Fruit fly (Drosophila melanogaster) whole organism, embryonic: ENCODE data around the gene CG4025.

ENCODE experiments used
- Aef1 ChIP-seq: fragments of 200-800 bp; sonication (Bioruptor generic); IDR thresholded peaks from 3 replicates; pipeline ENCODE4 v1.3.6; 2022; ENCODE audit warnings: missing biosample characterization, missing genetic modification characterization
- Atf-2 ChIP-seq: fragments of 200-800 bp; sonication (Bioruptor generic); optimal IDR thresholded peaks from 2 replicates; lab custom pipeline; 2016; ENCODE audit warnings: missing biosample characterization, missing genetic modification characterization
- Atf3 ChIP-seq: fragments of 200-800 bp; sonication (Bioruptor generic); optimal IDR thresholded peaks from 3 replicates; lab custom pipeline; 2016; ENCODE audit warnings: missing biosample characterization, missing genetic modification characterization
- B-H1 ChIP-seq: fragments of 200-800 bp; sonication (Bioruptor generic); IDR thresholded peaks from 3 replicates; pipeline ENCODE4 v1.3.6; 2022; ENCODE audit warnings: missing biosample characterization, missing genetic modification characterization
- BEAF-32 ChIP-seq: fragments of 200-800 bp; sonication (Bioruptor generic); optimal IDR thresholded peaks from 3 replicates; lab custom pipeline; 2017; ENCODE audit warnings: missing biosample characterization, missing genetic modification characterization, mild to moderate bottlenecking, moderate library complexity, missing genetic modification reagents
- CG10462 ChIP-seq: fragments of 200-800 bp; sonication (Bioruptor generic); optimal IDR thresholded peaks from 2 replicates; lab custom pipeline; 2016; ENCODE audit warnings: missing biosample characterization, missing genetic modification characterization
- CG12744 ChIP-seq: fragments of 200-800 bp; sonication (Bioruptor generic); optimal IDR thresholded peaks from 2 replicates; lab custom pipeline; 2016; ENCODE audit warnings: missing biosample characterization, missing genetic modification characterization
- CG14441 ChIP-seq: fragments of 200-800 bp; sonication (Bioruptor generic); IDR thresholded peaks from 2 replicates; pipeline ENCODE4 v1.3.6; 2022; ENCODE audit warnings: missing biosample characterization, missing genetic modification characterization
- CG15696 ChIP-seq: fragments of 200-800 bp; sonication (Bioruptor generic); optimal IDR thresholded peaks from 2 replicates; lab custom pipeline; 2019; ENCODE audit warnings: missing biosample characterization, mild to moderate bottlenecking, missing genetic modification characterization, moderate library complexity
- CG1792 ChIP-seq: fragments of 200-800 bp; sonication (Bioruptor generic); optimal IDR thresholded peaks from 2 replicates; lab custom pipeline; 2016; ENCODE audit warnings: missing biosample characterization, missing genetic modification characterization
- CG1832 ChIP-seq: fragments of 200-800 bp; sonication (Bioruptor generic); optimal IDR thresholded peaks from 2 replicates; lab custom pipeline; 2017; ENCODE audit warnings: missing biosample characterization, mild to moderate bottlenecking, missing genetic modification characterization, inconsistent platforms
- CG31388 ChIP-seq: fragments of 200-800 bp; sonication (Bioruptor generic); optimal IDR thresholded peaks from 2 replicates; lab custom pipeline; 2016; ENCODE audit warnings: missing biosample characterization, missing genetic modification characterization
- CG4820 ChIP-seq: fragments of 200-800 bp; sonication (Bioruptor generic); optimal IDR thresholded peaks from 3 replicates; lab custom pipeline; 2016; ENCODE audit warnings: missing biosample characterization, missing genetic modification characterization
- CG5245 ChIP-seq: fragments of 200-800 bp; sonication (Bioruptor generic); optimal IDR thresholded peaks from 3 replicates; lab custom pipeline; 2016; ENCODE audit warnings: missing biosample characterization, missing genetic modification characterization
- CG6689 ChIP-seq: fragments of 200-800 bp; sonication (Bioruptor generic); IDR thresholded peaks from 2 replicates; pipeline ENCODE4 v1.3.6; 2022; ENCODE audit warnings: missing biosample characterization, missing genetic modification characterization
- CG9797 ChIP-seq: fragments of 200-800 bp; sonication (Bioruptor generic); optimal IDR thresholded peaks from 3 replicates; lab custom pipeline; 2018; ENCODE audit warnings: missing biosample characterization, mild to moderate bottlenecking, missing genetic modification characterization
- CHES-1-like ChIP-seq: fragments of 200-800 bp; sonication (Bioruptor generic); optimal IDR thresholded peaks from 2 replicates; lab custom pipeline; 2016; ENCODE audit warnings: missing biosample characterization, missing genetic modification characterization
- CTCF ChIP-seq: fragments of 200-800 bp; sonication (Bioruptor generic); optimal IDR thresholded peaks from 2 replicates; lab custom pipeline; 2017; ENCODE audit warnings: missing biosample characterization, mild to moderate bottlenecking, missing genetic modification characterization, moderate library complexity
- Chrac-16 ChIP-seq: fragments of 200-800 bp; sonication (Bioruptor generic); optimal IDR thresholded peaks from 3 replicates; lab custom pipeline; 2016; ENCODE audit warnings: missing biosample characterization, missing genetic modification characterization
- D19A ChIP-seq: fragments of 200-800 bp; optimal IDR thresholded peaks from 3 replicates; lab custom pipeline; 2019; ENCODE audit warnings: missing biosample characterization, mild to moderate bottlenecking, missing genetic modification characterization, moderate library complexity
- Doc2 ChIP-seq: fragments of 200-800 bp; sonication (Bioruptor generic); IDR thresholded peaks from 2 replicates; pipeline ENCODE4 v1.3.6; 2022; ENCODE audit warnings: missing biosample characterization, missing genetic modification characterization
- Dref ChIP-seq: fragments of 200-800 bp; sonication (Bioruptor generic); IDR thresholded peaks from 2 replicates; pipeline ENCODE4 v1.3.6; 2022; ENCODE audit warnings: missing biosample characterization, missing genetic modification characterization
- E2f1 ChIP-seq: fragments of 200-800 bp; sonication (Bioruptor generic); IDR thresholded peaks from 2 replicates; pipeline ENCODE4 v1.3.6; 2022; ENCODE audit warnings: missing biosample characterization, missing genetic modification characterization
- E2f2 ChIP-seq: fragments of 200-800 bp; sonication (Bioruptor generic); IDR thresholded peaks from 2 replicates; pipeline ENCODE4 v1.3.6; 2022; ENCODE audit warnings: missing biosample characterization, missing genetic modification characterization
- Eip74EF ChIP-seq, 2 experiments: fragments of 200-800 bp in 1 of 2; fragments of >200 bp in 1 of 2; sonication (Bioruptor generic) in 1 of 2; optimal IDR thresholded peaks; 2 replicates each; lab custom pipeline; 2017 to 2019; ENCODE audit warnings: missing biosample characterization in 2 of 2, missing genetic modification characterization in 2 of 2, mild to moderate bottlenecking in 1 of 2, moderate library complexity in 1 of 2
- Elba2 ChIP-seq: fragments of 200-800 bp; sonication (Bioruptor generic); optimal IDR thresholded peaks from 3 replicates; lab custom pipeline; 2016; ENCODE audit warnings: missing biosample characterization, missing genetic modification characterization
- Fer1 ChIP-seq: fragments of 200-800 bp; sonication (Bioruptor generic); optimal IDR thresholded peaks from 2 replicates; lab custom pipeline; 2017; ENCODE audit warnings: missing biosample characterization, mild to moderate bottlenecking, missing genetic modification characterization
- GATAe ChIP-seq: fragments of 200-800 bp; sonication (Bioruptor generic); conservative IDR thresholded peaks from 2 replicates; pipeline ENCODE4 v1.3.6; 2022; ENCODE audit warnings: missing biosample characterization, missing genetic modification characterization
- HLH4C ChIP-seq: fragments of 200-800 bp; sonication (Bioruptor generic); IDR thresholded peaks from 3 replicates; pipeline ENCODE4 v1.3.6; 2022; ENCODE audit warnings: missing biosample characterization, missing genetic modification characterization; ENCODE audit not compliant: partially characterized antibody
- Hr3 ChIP-seq: fragments of 200-800 bp; sonication (Bioruptor generic); optimal IDR thresholded peaks from 3 replicates; lab custom pipeline; 2016; ENCODE audit warnings: missing biosample characterization, missing genetic modification characterization
- Jarid2 ChIP-seq: fragments of 200-800 bp; sonication (Bioruptor generic); optimal IDR thresholded peaks from 3 replicates; lab custom pipeline; 2017; ENCODE audit warnings: mild to moderate bottlenecking, missing biosample characterization, missing genetic modification reagents, missing genetic modification characterization
- MESR4 ChIP-seq: fragments of 200-800 bp; sonication (Bioruptor generic); optimal IDR thresholded peaks from 2 replicates; lab custom pipeline; 2018; ENCODE audit warnings: missing biosample characterization, mild to moderate bottlenecking, missing genetic modification characterization, moderate library complexity
- MTF-1 ChIP-seq: fragments of 200-800 bp; sonication (Bioruptor generic); optimal IDR thresholded peaks from 2 replicates; lab custom pipeline; 2018; ENCODE audit warnings: missing biosample characterization, mild to moderate bottlenecking, missing genetic modification characterization, borderline replicate concordance
- Med ChIP-seq: fragments of 200-800 bp; sonication (Bioruptor generic); peaks from one replicate; lab custom pipeline; 2016; ENCODE audit warnings: missing biosample characterization, missing genetic modification characterization, mild to moderate bottlenecking, inconsistent platforms, moderate library complexity
- Xrp1 ChIP-seq: fragments of 200-800 bp; sonication (Bioruptor generic); IDR thresholded peaks from 2 replicates; pipeline ENCODE4 v1.3.6; 2022; ENCODE audit warnings: missing biosample characterization, missing genetic modification characterization
- al ChIP-seq: fragments of 200-800 bp; sonication (Bioruptor generic); IDR thresholded peaks from 2 replicates; pipeline ENCODE4 v1.3.6; 2022; ENCODE audit warnings: missing biosample characterization, missing genetic modification characterization
- bab2 ChIP-seq: fragments of 200-800 bp; sonication (Bioruptor generic); optimal IDR thresholded peaks from 2 replicates; lab custom pipeline; 2016; ENCODE audit warnings: missing biosample characterization, missing genetic modification characterization
- fru ChIP-seq: fragments of >200 bp; optimal IDR thresholded peaks from 2 replicates; lab custom pipeline; 2017
- grau ChIP-seq: fragments of 200-800 bp; optimal IDR thresholded peaks from 3 replicates; lab custom pipeline; 2019; ENCODE audit warnings: missing biosample characterization, mild to moderate bottlenecking, missing genetic modification characterization, moderate library complexity
- mirr ChIP-seq: fragments of 200-800 bp; sonication (Bioruptor generic); optimal IDR thresholded peaks from 3 replicates; lab custom pipeline; 2018; ENCODE audit warnings: missing biosample characterization, mild to moderate bottlenecking, missing genetic modification characterization
- mld ChIP-seq: fragments of 200-800 bp; sonication (Bioruptor generic); IDR thresholded peaks from 3 replicates; pipeline ENCODE4 v1.3.6; 2022; ENCODE audit warnings: missing biosample characterization, missing genetic modification characterization; ENCODE audit not compliant: partially characterized antibody
- nom ChIP-seq: fragments of 200-800 bp; sonication (Bioruptor generic); optimal IDR thresholded peaks from 2 replicates; lab custom pipeline; 2017; ENCODE audit warnings: missing biosample characterization, missing genetic modification characterization, mild to moderate bottlenecking, moderate library complexity, missing genetic modification reagents
- onecut ChIP-seq: fragments of 200-800 bp; sonication (Bioruptor generic); IDR thresholded peaks from 2 replicates; pipeline ENCODE4 v1.3.6; 2022; ENCODE audit warnings: missing biosample characterization, missing genetic modification characterization
- otp ChIP-seq: fragments of 200-800 bp; sonication (Bioruptor generic); IDR thresholded peaks from 3 replicates; pipeline ENCODE4, ENCODE4 v1.3.6; 2022; ENCODE audit warnings: missing biosample characterization, missing genetic modification characterization
- phol ChIP-seq: fragments of 200-800 bp; sonication (Bioruptor generic); optimal IDR thresholded peaks from 3 replicates; lab custom pipeline; 2018; ENCODE audit warnings: missing biosample characterization, mild to moderate bottlenecking, missing genetic modification characterization, moderate library complexity
- ro ChIP-seq: fragments of 200-800 bp; sonication (Bioruptor generic); IDR thresholded peaks from 2 replicates; pipeline ENCODE4 v1.3.6; 2022; ENCODE audit warnings: missing biosample characterization, missing genetic modification characterization
- row ChIP-seq: fragments of 200-800 bp; sonication (Bioruptor generic); IDR thresholded peaks from 3 replicates; pipeline ENCODE4 v1.3.6; 2022; ENCODE audit warnings: missing biosample characterization, missing genetic modification characterization
- sob ChIP-seq: fragments of 200-800 bp; sonication (Bioruptor generic); IDR thresholded peaks from 2 replicates; pipeline ENCODE4 v1.3.6; 2022; ENCODE audit warnings: missing biosample characterization, missing genetic modification characterization
- tin ChIP-seq: fragments of 200-800 bp; sonication (Bioruptor generic); optimal IDR thresholded peaks from 3 replicates; lab custom pipeline; 2016; ENCODE audit warnings: missing biosample characterization, missing genetic modification characterization
- ttk ChIP-seq: fragments of 200-800 bp; sonication (Bioruptor generic); IDR thresholded peaks from 2 replicates; pipeline ENCODE4 v2.1.2; 2022; ENCODE audit warnings: missing biosample characterization, missing genetic modification characterization
- vvl ChIP-seq: fragments of 200-800 bp; sonication (Bioruptor generic); IDR thresholded peaks from 2 replicates; pipeline ENCODE4 v1.3.6; 2022; ENCODE audit warnings: missing biosample characterization, missing genetic modification characterization
- zf30C ChIP-seq: fragments of 200-800 bp; sonication (Bioruptor generic); optimal IDR thresholded peaks from 3 replicates; lab custom pipeline; 2018; ENCODE audit warnings: missing biosample characterization, mild to moderate bottlenecking, missing genetic modification characterization

The CG4025 gene

DNA sequence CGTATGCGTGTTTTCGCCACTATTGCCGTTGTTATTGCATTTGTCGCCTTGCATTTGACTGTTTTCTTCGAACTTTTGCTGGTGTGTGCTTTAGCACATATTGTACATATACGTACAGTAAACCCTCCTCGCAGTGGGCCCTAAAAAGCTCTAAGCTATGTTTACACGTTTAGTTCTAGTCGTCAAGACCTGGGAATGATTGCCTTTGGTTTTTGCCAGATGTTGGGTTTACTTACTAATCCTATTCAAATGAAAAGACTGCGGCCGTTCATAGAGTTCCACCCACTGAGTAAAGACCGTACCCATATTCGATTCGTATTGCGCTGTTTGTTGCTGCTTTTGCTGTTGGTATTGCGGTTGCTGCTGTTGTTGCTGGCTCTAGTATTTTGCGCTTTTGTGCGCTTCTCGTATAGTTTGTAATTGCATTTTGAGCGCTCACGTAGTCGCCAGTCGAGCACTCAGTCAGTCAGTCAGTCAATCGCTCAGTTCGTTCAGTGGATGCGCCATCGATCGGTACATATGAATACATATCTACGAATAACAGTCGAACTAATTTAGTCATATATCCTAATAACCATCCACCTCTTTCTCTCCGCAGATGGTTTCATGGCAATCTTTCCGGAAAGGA is 31.1 kb downstream of the CG4025 start (continued):
- peak; percentile 27; the same call in 1 of the 2 replicates for TF ChIP-seq CG14441
- TF ChIP-seq D19A (tag; lab: Kevin White, UChicago): no peak
- no peak for TF ChIP-seq GATAe
- TF ChIP-seq al (GFP tag; lab: Robert Waterston, UW): no peak
- peak; percentile 43; the same call in 2 of the 3 replicates for TF ChIP-seq row (GFP tag; lab: Robert Waterston, UW)
- TF ChIP-seq ttk (GFP tag; lab: Robert Waterston, UW): no peak
- no peak for TF ChIP-seq MESR4
- no peak for TF ChIP-seq CG5245 (GFP tag; lab: Kevin White, UChicago)
- TF ChIP-seq Xrp1 (GFP tag; lab: Robert Waterston, UW): no peak
- TF ChIP-seq grau: peak; percentile 60
- no peak for TF ChIP-seq Chrac-16 (GFP tag; lab: Kevin White, UChicago)
- no peak for TF ChIP-seq ro
- TF ChIP-seq vvl (GFP tag; lab: Robert Waterston, UW): 0 out of 2 replicates have a peak, but pooled peaks have one; percentile 38
- TF ChIP-seq MTF-1 (GFP tag; lab: Kevin White, UChicago): no peak

DNA sequence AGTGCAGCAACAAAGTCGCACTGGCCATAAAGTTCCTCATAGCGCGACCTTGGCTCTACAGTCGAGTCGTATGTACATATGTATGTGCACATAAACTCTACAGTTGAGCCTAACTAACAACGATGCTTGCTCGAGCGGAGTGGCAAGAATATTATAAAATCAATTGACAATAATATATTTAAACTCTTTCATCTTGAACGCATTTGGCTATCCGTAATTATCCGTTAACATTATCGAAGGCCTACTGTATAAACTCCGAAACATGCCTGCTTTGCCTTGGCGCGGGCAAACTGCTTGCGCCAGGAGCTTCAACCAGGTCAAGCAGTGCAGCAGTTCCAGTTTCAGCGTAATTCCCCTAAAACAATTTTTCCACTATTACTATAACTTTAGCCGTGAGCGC is 31.9 kb downstream of the CG4025 start:
- TF ChIP-seq zf30C (no peak), Atf-2 (GFP tag; lab: Kevin White, UChicago) (no peak), Aef1 (GFP tag; lab: Robert Waterston, UW) (no peak), bab2 (GFP tag; lab: Kevin White, UChicago) (no peak), E2f1 (GFP tag; lab: Robert Waterston, UW) (no peak), CG4820 (no peak), Fer1 (no peak), nom (GFP tag; lab: Kevin White, UChicago) (no peak), Med (GFP tag; lab: Kevin White, UChicago) (peak; percentile 66), Elba2 (GFP tag; lab: Kevin White, UChicago) (no peak), fru (lab: Kevin White, UChicago) (no peak), CTCF (GFP tag; lab: Kevin White, UChicago) (no peak), CG9797 (no peak), mld (GFP tag; lab: Robert Waterston, UW) (no peak), Jarid2 (GFP tag; lab: Kevin White, UChicago) (no peak), Doc2 (no peak), sob (GFP tag; lab: Robert Waterston, UW) (no peak), CG12744 (no peak), Hr3 (GFP tag; lab: Kevin White, UChicago) (no peak), Eip74EF (GFP tag; optimal IDR thresholded peaks at IDR 0.05; lab: Kevin White, UChicago) (no peak), CG15696 (tag; lab: Kevin White, UChicago) (peak; percentile 24), HLH4C (GFP tag; lab: Robert Waterston, UW) (no peak), CG6689 (0 out of 2 replicates have a peak, but pooled peaks have one; percentile 21), Atf3 (GFP tag; lab: Kevin White, UChicago) (no peak), CG31388 (no peak), MESR4 (no peak), BEAF-32 (GFP tag; lab: Kevin White, UChicago) (no peak), mirr (GFP tag; lab: Kevin White, UChicago) (no peak), B-H1 (GFP tag; lab: Robert Waterston, UW) (no peak), onecut (GFP tag; lab: Robert Waterston, UW) (no peak), Dref (GFP tag; lab: Robert Waterston, UW) (no peak), tin (peak; percentile 9), otp (GFP tag; lab: Robert Waterston, UW) (no peak), CG1792 (no peak), CHES-1-like (GFP tag; lab: Kevin White, UChicago) (no peak), CG1832 (GFP tag; lab: Kevin White, UChicago) (no peak), phol (tag; lab: Kevin White, UChicago) (no peak), CG10462 (GFP tag; lab: Kevin White, UChicago) (no peak), E2f2 (no peak)
